Fruit fly (Drosophila melanogaster) whole organism, pupa: ENCODE data around the gene sav.

Experiments used
- CG10348 ChIP-seq: fragments of 200-800 bp; sonication (Bioruptor generic); IDR thresholded peaks from 2 replicates; pipeline ENCODE4 v1.3.6; 2022; ENCODE audit warnings: missing biosample characterization, missing genetic modification characterization
- CG12605 ChIP-seq: fragments of 200-800 bp; sonication (Bioruptor generic); IDR thresholded peaks from 2 replicates; pipeline ENCODE4 v1.3.6; 2022; ENCODE audit warnings: missing biosample characterization, missing genetic modification characterization
- CG13204 ChIP-seq: fragments of 200-800 bp; sonication (Bioruptor generic); optimal IDR thresholded peaks from 2 replicates; lab custom pipeline; 2018; ENCODE audit warnings: missing biosample characterization, mild to moderate bottlenecking, missing genetic modification characterization, moderate library complexity
- CG14655 ChIP-seq: fragments of 200-800 bp; sonication (Bioruptor generic); optimal IDR thresholded peaks from 3 replicates; lab custom pipeline; 2017; ENCODE audit warnings: mild to moderate bottlenecking, missing biosample characterization, missing genetic modification reagents, missing genetic modification characterization
- CG15710 ChIP-seq: fragments of 200-800 bp; sonication (Bioruptor generic); optimal IDR thresholded peaks from 2 replicates; lab custom pipeline; 2018; ENCODE audit warnings: missing biosample characterization, mild to moderate bottlenecking, missing genetic modification characterization, moderate library complexity
- CG17806 ChIP-seq: fragments of 200-800 bp; sonication (Bioruptor generic); optimal IDR thresholded peaks from 2 replicates; lab custom pipeline; 2018; ENCODE audit warnings: missing biosample characterization, mild to moderate bottlenecking, missing genetic modification characterization, moderate library complexity
- CG32121 ChIP-seq: fragments of 200-800 bp; sonication (Bioruptor generic); IDR thresholded peaks from 2 replicates; pipeline ENCODE4 v1.3.6; 2022; ENCODE audit warnings: missing biosample characterization, missing genetic modification characterization
- CG34367 ChIP-seq: fragments of 200-800 bp; sonication (Bioruptor generic); optimal IDR thresholded peaks from 2 replicates; lab custom pipeline; 2018; ENCODE audit warnings: missing biosample characterization, mild to moderate bottlenecking, missing genetic modification characterization
- CG4496 ChIP-seq: fragments of 200-800 bp; sonication (Bioruptor generic); IDR thresholded peaks from 3 replicates; pipeline ENCODE4 v1.3.6; 2022; ENCODE audit warnings: missing biosample characterization, missing genetic modification characterization
- CG8159 ChIP-seq: fragments of 200-800 bp; sonication (Bioruptor generic); optimal IDR thresholded peaks from 3 replicates; lab custom pipeline; 2018; ENCODE audit warnings: missing biosample characterization, mild to moderate bottlenecking, missing genetic modification characterization, moderate library complexity
- CG8301 ChIP-seq: fragments of 200-800 bp; sonication (Bioruptor generic); optimal IDR thresholded peaks from 2 replicates; lab custom pipeline; 2018; ENCODE audit warnings: missing biosample characterization, mild to moderate bottlenecking, missing genetic modification characterization
- CG9948 ChIP-seq: fragments of 200-800 bp; sonication (Bioruptor generic); optimal IDR thresholded peaks from 2 replicates; lab custom pipeline; 2018; ENCODE audit warnings: missing biosample characterization, mild to moderate bottlenecking, missing genetic modification characterization, moderate library complexity
- D1 ChIP-seq: fragments of 200-800 bp; sonication (Bioruptor generic); optimal IDR thresholded peaks from 2 replicates; lab custom pipeline; 2018; ENCODE audit warnings: missing biosample characterization, mild to moderate bottlenecking, missing genetic modification characterization, moderate library complexity
- EcR ChIP-seq: fragments of 200-800 bp; sonication (Bioruptor generic); optimal IDR thresholded peaks from 3 replicates; lab custom pipeline; 2019; ENCODE audit warnings: missing biosample characterization, missing genetic modification characterization, mild to moderate bottlenecking, moderate library complexity, missing genetic modification reagents
- Ets98B ChIP-seq: fragments of 200-800 bp; sonication (Bioruptor generic); IDR thresholded peaks from 2 replicates; pipeline ENCODE4 v1.3.6; 2022; ENCODE audit warnings: missing biosample characterization, missing genetic modification characterization
- Pif1A ChIP-seq: fragments of 200-800 bp; sonication (Bioruptor generic); optimal IDR thresholded peaks from 3 replicates; lab custom pipeline; 2016; ENCODE audit warnings: missing biosample characterization, missing genetic modification characterization
- Pif1B ChIP-seq: fragments of 200-800 bp; sonication (Bioruptor generic); optimal IDR thresholded peaks from 3 replicates; lab custom pipeline; 2016; ENCODE audit warnings: missing biosample characterization, missing genetic modification characterization
- Snoo ChIP-seq: fragments of 200-800 bp; sonication (Bioruptor generic); optimal IDR thresholded peaks from 3 replicates; lab custom pipeline; 2017; ENCODE audit warnings: missing biosample characterization, mild to moderate bottlenecking, missing genetic modification characterization, inconsistent platforms
- fd96Ca ChIP-seq: fragments of 200-800 bp; sonication (Bioruptor generic); IDR thresholded peaks from 3 replicates; pipeline ENCODE4 v1.3.6; 2022; ENCODE audit warnings: missing biosample characterization, missing genetic modification characterization
- gl ChIP-seq: fragments of 200-800 bp; sonication (Bioruptor generic); optimal IDR thresholded peaks from 2 replicates; lab custom pipeline; 2018; ENCODE audit warnings: missing biosample characterization, mild to moderate bottlenecking, missing genetic modification characterization
- rn ChIP-seq: fragments of 200-800 bp; sonication (Bioruptor generic); IDR thresholded peaks from 2 replicates; pipeline ENCODE4 v1.3.6; 2022; ENCODE audit warnings: missing biosample characterization, missing genetic modification characterization

The sav gene

DNA sequence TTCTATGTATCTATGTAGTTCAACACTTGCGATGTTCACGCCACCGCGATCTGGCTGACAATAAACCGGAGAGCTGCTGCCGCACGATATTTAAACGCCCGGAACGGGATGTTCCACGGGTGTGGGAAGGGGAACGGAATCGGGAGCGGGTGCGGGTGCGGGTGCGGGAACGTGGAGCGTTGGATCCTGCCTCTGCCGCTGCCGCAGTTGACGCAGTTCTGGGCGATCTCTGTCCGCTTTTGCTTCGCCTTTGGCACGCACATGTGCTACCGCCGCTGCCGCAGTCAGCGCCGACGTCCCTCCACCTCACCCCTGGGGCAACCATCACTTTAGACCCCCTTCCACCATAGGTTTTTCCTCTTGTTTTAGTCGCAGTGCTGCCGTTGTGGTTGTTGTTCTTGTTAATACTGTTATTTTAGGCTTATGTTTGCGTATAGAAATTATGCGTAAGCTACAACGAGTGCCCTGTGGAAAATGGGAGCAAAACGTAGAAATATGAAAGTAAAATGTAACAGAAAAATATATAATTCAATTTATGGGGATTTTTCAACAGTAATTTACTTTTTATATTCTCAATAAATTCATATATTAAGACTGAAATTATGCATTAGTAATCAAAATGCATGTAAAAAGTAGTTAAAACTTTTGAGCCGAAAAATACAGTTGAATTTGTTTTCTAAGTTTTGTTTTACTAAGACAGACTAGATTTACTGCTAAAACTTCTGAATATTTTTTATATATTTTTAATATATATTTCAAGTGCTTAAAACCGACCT, 34.3 kb downstream of the sav start, which contains the start of gene lmd:
Gene lmd, minus strand, starts transcription at position 62 of the 776 bp plus-strand sequence.
- TF ChIP-seq CG13204 (peak; percentile 90), CG17806 (tag; lab: Kevin White, UChicago) (no peak), CG15710 (no peak), CG8159 (tag; lab: Kevin White, UChicago) (peak; percentile 19), Snoo (tag; lab: Kevin White, UChicago) (no peak), CG14655 (peak; percentile 17), CG32121 (GFP tag; lab: Robert Waterston, UW) (no peak)
- TF ChIP-seq, all 21 proteins: peak for 3

DNA sequence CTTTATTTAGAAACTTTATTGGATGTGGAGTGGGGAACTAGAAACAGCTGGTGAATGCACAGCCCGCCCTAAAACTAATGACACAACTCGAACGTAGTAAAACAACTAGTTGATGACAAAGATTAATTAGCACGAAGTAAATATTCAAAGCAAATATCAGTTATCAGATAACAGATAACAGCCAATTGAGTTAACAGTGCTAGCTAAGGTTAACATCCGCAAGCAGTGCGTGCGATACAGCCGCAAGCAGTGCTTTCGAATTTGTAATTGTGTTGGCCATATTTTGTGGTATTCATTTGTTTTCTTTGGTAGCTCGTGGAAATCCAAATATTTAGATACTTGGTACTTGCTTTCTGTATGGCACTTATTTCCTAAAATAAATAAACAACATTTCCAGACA, 47.6 kb downstream of the sav start:
- TF ChIP-seq CG34367 (tag; lab: Kevin White, UChicago) (no peak), Pif1A (GFP tag; lab: Kevin White, UChicago) (no peak), CG9948 (tag; lab: Kevin White, UChicago) (no peak), CG4496 (GFP tag; lab: Robert Waterston, UW) (no peak), CG32121 (GFP tag; lab: Robert Waterston, UW) (no peak), fd96Ca (GFP tag; lab: Robert Waterston, UW) (no peak), Snoo (tag; lab: Kevin White, UChicago) (no peak), CG8301 (tag; lab: Kevin White, UChicago) (no peak), gl (tag; lab: Kevin White, UChicago) (no peak), CG15710 (no peak), rn (GFP tag; lab: Robert Waterston, UW) (no peak), EcR (GFP tag; lab: Kevin White, UChicago) (no peak), CG14655 (no peak)

DNA sequence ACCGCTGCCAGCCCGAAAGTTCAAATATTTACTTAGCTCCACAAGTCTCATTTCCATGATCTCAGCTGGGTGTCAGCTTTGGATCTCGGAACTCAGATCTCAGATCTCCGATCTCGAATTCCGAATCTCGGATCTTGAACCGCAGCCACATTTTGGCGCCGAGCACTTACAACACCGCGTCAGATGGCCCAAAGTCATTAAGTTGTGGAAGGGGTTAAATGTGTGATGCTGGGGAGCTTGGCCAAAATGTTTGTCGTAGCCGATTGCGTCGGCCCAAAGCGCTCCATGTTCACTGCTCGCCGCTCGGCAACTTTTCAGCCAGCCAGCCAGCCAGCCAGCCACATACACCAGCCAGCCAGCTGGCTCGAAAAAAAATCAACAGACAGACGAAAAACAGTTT, 49.1 kb downstream of the sav start, which contains the start of gene CG6688:
Gene CG6688, plus strand, starts transcription at position 396 of the 400 bp plus-strand sequence.
- TF ChIP-seq EcR (GFP tag; lab: Kevin White, UChicago), result no peak
- TF ChIP-seq Snoo (tag; lab: Kevin White, UChicago), result no peak
- TF ChIP-seq CG8159 (tag; lab: Kevin White, UChicago), result no peak
- 0 out of 3 replicates have a peak, but pooled peaks have one; percentile 5 for TF ChIP-seq fd96Ca (GFP tag; lab: Robert Waterston, UW)

DNA sequence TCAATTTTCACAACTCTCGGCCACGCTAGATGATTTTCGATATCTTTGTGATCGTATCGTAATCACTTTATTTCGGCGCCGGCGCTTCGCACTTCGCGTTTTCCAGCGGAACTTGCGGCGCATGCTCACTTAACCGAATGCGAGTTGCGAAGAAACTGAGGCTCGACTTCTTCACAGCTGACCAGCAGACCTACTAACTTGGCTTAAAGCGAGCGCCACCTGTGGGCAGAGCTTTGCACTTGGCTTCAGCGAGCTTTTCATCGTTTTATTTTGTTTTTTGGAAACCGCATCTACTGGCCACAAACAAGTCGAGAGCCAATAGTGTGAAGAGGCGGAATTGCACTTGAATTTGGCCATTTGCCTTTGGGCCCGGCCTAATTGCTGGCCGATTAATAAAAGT, 50.7 kb downstream of the sav start, which contains the start of gene CG34375:
Gene CG34375, minus strand, starts transcription at position 157 of the 400 bp plus-strand sequence.
- TF ChIP-seq gl (tag; lab: Kevin White, UChicago) (no peak), CG8159 (tag; lab: Kevin White, UChicago) (no peak), CG32121 (GFP tag; lab: Robert Waterston, UW) (0 out of 2 replicates have a peak, but pooled peaks have one; percentile 17), EcR (GFP tag; lab: Kevin White, UChicago) (no peak), Pif1B (no peak), CG9948 (tag; lab: Kevin White, UChicago) (no peak), CG13204 (no peak), D1 (tag; lab: Kevin White, UChicago) (no peak), CG4496 (GFP tag; lab: Robert Waterston, UW) (peak; percentile 65), CG17806 (tag; lab: Kevin White, UChicago) (no peak), CG10348 (GFP tag; lab: Robert Waterston, UW) (no peak), CG14655 (no peak), CG8301 (tag; lab: Kevin White, UChicago) (no peak), Pif1A (GFP tag; lab: Kevin White, UChicago) (no peak), rn (GFP tag; lab: Robert Waterston, UW) (no peak), Snoo (tag; lab: Kevin White, UChicago) (no peak), Ets98B (GFP tag; lab: Robert Waterston, UW) (peak; percentile 69)

DNA sequence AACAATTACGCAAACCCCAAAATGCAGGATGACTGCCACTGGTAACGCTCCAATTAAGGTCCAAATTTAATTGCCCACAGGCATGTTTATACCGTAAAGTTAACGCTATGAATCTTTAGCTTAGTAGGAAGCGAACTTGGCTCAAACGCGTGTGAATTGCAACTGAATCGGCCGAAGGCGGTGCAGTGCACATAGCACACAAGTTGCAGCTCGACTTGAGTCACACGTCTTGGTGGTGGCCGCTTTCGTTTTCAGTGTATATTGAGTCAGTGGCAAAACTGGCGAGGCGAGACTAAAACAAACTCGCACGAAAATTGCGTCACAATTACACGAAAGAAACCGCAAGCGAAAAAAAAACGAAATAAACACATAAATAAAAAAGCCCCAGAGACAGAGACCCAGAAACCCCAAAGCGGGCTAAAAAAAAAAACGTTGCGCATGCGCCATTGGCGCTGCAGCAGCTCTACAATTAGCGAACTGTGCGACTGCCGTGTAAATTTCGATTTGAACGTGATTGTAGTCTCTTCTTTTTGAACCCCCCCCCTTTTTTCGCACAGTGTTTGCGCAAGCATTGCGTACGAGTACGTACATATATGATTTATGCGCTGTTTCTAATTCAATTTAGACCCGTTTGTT, 51.5 kb downstream of the sav start:
- TF ChIP-seq CG12605 (GFP tag; lab: Robert Waterston, UW) (peak; percentile 50), CG32121 (GFP tag; lab: Robert Waterston, UW) (peak; percentile 83), CG13204 (no peak), rn (GFP tag; lab: Robert Waterston, UW) (peak; percentile 37; the same call in 1 of the 2 replicates), Pif1A (GFP tag; lab: Kevin White, UChicago) (peak; percentile 34), fd96Ca (GFP tag; lab: Robert Waterston, UW) (peak; percentile 79), CG4496 (GFP tag; lab: Robert Waterston, UW) (peak; percentile 83), Ets98B (GFP tag; lab: Robert Waterston, UW) (peak; percentile 77), CG8301 (tag; lab: Kevin White, UChicago) (peak; percentile 14), CG14655 (peak; percentile 26), CG17806 (tag; lab: Kevin White, UChicago) (no peak)
- TF ChIP-seq, all 21 proteins: peak for 9
